Worm (Caenorhabditis elegans): ENCODE measurements around the gene K08D12.4.

DNA sequence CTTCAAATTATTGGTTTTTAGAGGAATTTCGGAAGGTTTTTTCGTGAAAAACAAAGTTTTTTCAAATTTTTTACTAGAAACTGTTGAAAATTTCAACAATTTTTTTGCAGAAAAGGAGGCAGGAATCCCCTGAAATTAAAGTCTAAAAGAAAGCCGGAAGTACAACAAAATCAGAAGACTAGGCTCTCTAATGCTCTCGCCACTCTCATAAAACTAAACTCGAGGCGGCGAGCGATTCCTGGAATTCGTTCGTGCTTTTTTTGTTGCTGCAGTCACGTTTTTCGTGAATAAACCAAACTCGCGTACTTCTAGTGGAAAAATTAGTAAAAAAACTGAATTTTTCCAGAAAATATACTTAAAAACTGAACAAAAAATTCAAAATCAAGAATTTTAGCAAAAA, 31.8 kb downstream of the K08D12.4 start:
- TF ChIP-seq dao-5 (tag; optimal IDR thresholded peaks at IDR 0.05) = no peak
- TF ChIP-seq him-1 (tag; optimal IDR thresholded peaks at IDR 0.05) = no peak
- TF ChIP-seq W03F9.2 (tag; optimal IDR thresholded peaks at IDR 0.05) = no peak

All from whole organism, L4/young adult.